Fruit fly (Drosophila melanogaster): Measurements from ENCODE around the gene Naglu.

Naglu gene

dm6 chr2L:8414887-8415883 is 3.5 kb upstream of the Naglu start, which contains the start of the genes CG13398 and Akap200 (continued):
- TF ChIP-seq ara (GFP tag; IDR thresholded peaks at IDR 0.05) (no peak), dmrt11E (tag; optimal IDR thresholded peaks at IDR 0.05) (no peak), shn (GFP tag; optimal IDR thresholded peaks at IDR 0.05) (no peak), bigmax (GFP tag; optimal IDR thresholded peaks at IDR 0.05) (no peak), Xbp1 (GFP tag; optimal IDR thresholded peaks at IDR 0.05) (peak; percentile 39), pita (GFP tag; optimal IDR thresholded peaks at IDR 0.05) (no peak), Ets65A (GFP tag) (no peak), ranshi (GFP tag; IDR thresholded peaks at IDR 0.05) (no peak), ewg (GFP tag; optimal IDR thresholded peaks at IDR 0.05) (no peak), pros (GFP tag; optimal IDR thresholded peaks at IDR 0.05) (peak; percentile 24), gcm2 (GFP tag; optimal IDR thresholded peaks at IDR 0.05) (no peak), CG10267 (tag; optimal IDR thresholded peaks at IDR 0.05) (peak; percentile 47), prd (optimal IDR thresholded peaks at IDR 0.05) (no peak), prd (GFP tag; IDR thresholded peaks at IDR 0.05) (peak; percentile 47; the same call in 1 of the 3 replicates), CG10274 (GFP tag; optimal IDR thresholded peaks at IDR 0.05) (no peak), CG11504 (tag; optimal IDR thresholded peaks at IDR 0.05) (no peak), CG18011 (GFP tag; optimal IDR thresholded peaks at IDR 0.05) (no peak), CG4328 (GFP tag; optimal IDR thresholded peaks at IDR 0.05) (no peak), grau (tag; optimal IDR thresholded peaks at IDR 0.05) (peak; percentile 30), Oli (tag; optimal IDR thresholded peaks at IDR 0.05) (no peak), CG31365 (tag; optimal IDR thresholded peaks at IDR 0.05) (no peak), row (GFP tag; IDR thresholded peaks at IDR 0.05) (peak; percentile 71), CG4854 (GFP tag; optimal IDR thresholded peaks at IDR 0.05) (no peak), vnd (GFP tag; IDR thresholded peaks at IDR 0.05; ENCODE audit: partially characterized antibody) (no peak), vvl (GFP tag; IDR thresholded peaks at IDR 0.05) (no peak; the same call in none of the 2 replicates), Nf-YA (GFP tag; IDR thresholded peaks at IDR 0.05) (no peak), NFAT (GFP tag; IDR thresholded peaks at IDR 0.05) (no peak), crol (GFP tag; IDR thresholded peaks at IDR 0.05) (peak; percentile 90), al (GFP tag; IDR thresholded peaks at IDR 0.05) (no peak), fd102C (GFP tag; optimal IDR thresholded peaks at IDR 0.05) (no peak), slp2 (GFP tag; optimal IDR thresholded peaks at IDR 0.05) (no peak), CG11456 (GFP tag; IDR thresholded peaks at IDR 0.05) (peak; percentile 54; the same call in 1 of the 3 replicates), CG18619 (GFP tag; optimal IDR thresholded peaks at IDR 0.05) (peak; percentile 4), Mes4 (GFP tag; optimal IDR thresholded peaks at IDR 0.05) (no peak), Antp (GFP tag; optimal IDR thresholded peaks at IDR 0.05) (no peak), CG17802 (tag; optimal IDR thresholded peaks at IDR 0.05) (no peak), yki (optimal IDR thresholded peaks at IDR 0.05) (no peak), Hr39 (optimal IDR thresholded peaks at IDR 0.05) (no peak), CG34422 (GFP tag; IDR thresholded peaks at IDR 0.05) (no peak), Jarid2 (GFP tag; optimal IDR thresholded peaks at IDR 0.05) (no peak), ash1 (GFP tag; optimal IDR thresholded peaks at IDR 0.05) (no peak), chn (GFP tag; optimal IDR thresholded peaks at IDR 0.05) (peak; percentile 50), Fer1 (GFP tag; optimal IDR thresholded peaks at IDR 0.05) (no peak), CG14710 (tag; optimal IDR thresholded peaks at IDR 0.05) (peak; percentile 66), HmgD (GFP tag; optimal IDR thresholded peaks at IDR 0.05) (no peak), btn (GFP tag; optimal IDR thresholded peaks at IDR 0.05) (no peak), CG7839 (tag; optimal IDR thresholded peaks at IDR 0.05) (no peak), CHES-1-like (GFP tag; optimal IDR thresholded peaks at IDR 0.05) (no peak), lmd (GFP tag; IDR thresholded peaks at IDR 0.05) (no peak; the same call in 1 of the 2 replicates), Stat92E (GFP tag; optimal IDR thresholded peaks at IDR 0.05) (no peak)

Data from whole organism, embryonic.